Worm (Caenorhabditis elegans): ENCODE measurements around the gene tex-2.

ce11 chrII:5880677-5881076 is 7.3 kb upstream of the tex-2 start:
- TF ChIP-seq unc-55 (GFP tag; optimal IDR thresholded peaks at IDR 0.05), result no peak
- TF ChIP-seq nfya-1 (tag; optimal IDR thresholded peaks at IDR 0.05), result no peak
- no peak for TF ChIP-seq pag-3 (tag; optimal IDR thresholded peaks at IDR 0.05; ENCODE audit: borderline replicate concordance)
- no peak for TF ChIP-seq ets-4 (tag; optimal IDR thresholded peaks at IDR 0.05)
- no peak for TF ChIP-seq ceh-48 (tag; optimal IDR thresholded peaks at IDR 0.05)
- TF ChIP-seq unc-42 (tag; optimal IDR thresholded peaks at IDR 0.05), result no peak
- TF ChIP-seq pha-4 (tag; optimal IDR thresholded peaks at IDR 0.05), result no peak
- TF ChIP-seq pqm-1 (tag; optimal IDR thresholded peaks at IDR 0.05), result no peak
- TF ChIP-seq gmeb-2 (tag; optimal IDR thresholded peaks at IDR 0.05), result no peak
- TF ChIP-seq pha-2 (tag; optimal IDR thresholded peaks at IDR 0.05), result no peak
